Worm (Caenorhabditis elegans): ENCODE results near the gene sod-1.

sod-1 gene

ce11 chrII:6975725-6976124 lies 2.0 kb upstream of the sod-1 start:
- TF ChIP-seq nhr-10 (tag; optimal IDR thresholded peaks at IDR 0.05) = no peak
- TF ChIP-seq lsy-2 (tag; optimal IDR thresholded peaks at IDR 0.05) = peak in 1 of 2 experiments; percentile 72

DNA sequence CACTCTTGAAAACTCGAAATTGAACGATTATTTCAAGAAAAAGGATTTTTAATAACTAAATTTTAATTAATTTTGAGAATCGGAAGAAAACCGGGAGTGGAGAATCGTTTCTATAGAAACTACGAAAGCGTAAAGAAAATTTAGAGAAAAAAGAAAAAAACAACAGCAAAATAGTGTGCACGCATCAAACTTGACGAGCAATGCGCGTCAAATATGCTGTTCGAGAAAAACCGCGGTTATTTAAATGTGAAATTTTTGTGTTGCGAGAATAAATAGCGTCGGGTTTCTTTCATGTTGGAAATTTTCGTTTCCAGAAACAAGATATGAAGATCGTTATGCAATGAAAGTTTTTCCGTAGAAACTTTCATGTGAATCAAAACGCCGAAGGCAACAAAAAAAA lies 324 bp upstream of the sod-1 start:
- TF ChIP-seq ztf-11 (tag; optimal IDR thresholded peaks at IDR 0.05) = no peak
- TF ChIP-seq zag-1 (tag; optimal IDR thresholded peaks at IDR 0.05) = no peak
- peak; percentile 83 for TF ChIP-seq unc-55 (GFP tag; optimal IDR thresholded peaks at IDR 0.05)
- no peak for TF ChIP-seq aly-2 (tag; optimal IDR thresholded peaks at IDR 0.05)
- TF ChIP-seq nhr-12 (tag; optimal IDR thresholded peaks at IDR 0.05) = no peak
- TF ChIP-seq ceh-16 (tag; optimal IDR thresholded peaks at IDR 0.05) = no peak
- TF ChIP-seq mdl-1 (tag; optimal IDR thresholded peaks at IDR 0.05) = no peak
- peak; percentile 27 to 82 for TF ChIP-seq lsy-2 (tag; optimal IDR thresholded peaks at IDR 0.05)
- TF ChIP-seq unc-39 (tag; optimal IDR thresholded peaks at IDR 0.05) = no peak
- TF ChIP-seq lin-11 (tag; optimal IDR thresholded peaks at IDR 0.05) = no peak
- no peak for TF ChIP-seq nhr-77 (tag; optimal IDR thresholded peaks at IDR 0.05)
- peak; percentile 75 for TF ChIP-seq C34F6.9 (tag; optimal IDR thresholded peaks at IDR 0.05)
- TF ChIP-seq ztf-1 (GFP tag; conservative IDR thresholded peaks at IDR 0.05) = no peak
- TF ChIP-seq sem-4 (tag; optimal IDR thresholded peaks at IDR 0.05) = no peak
- no peak for TF ChIP-seq unc-62 (GFP tag; optimal IDR thresholded peaks at IDR 0.05)
- no peak for TF ChIP-seq egl-27 (tag; optimal IDR thresholded peaks at IDR 0.05)
- peak; percentile 24 for TF ChIP-seq nhr-25 (tag; optimal IDR thresholded peaks at IDR 0.05)
- TF ChIP-seq elt-1 (tag; optimal IDR thresholded peaks at IDR 0.05) = no peak
- TF ChIP-seq sma-3 (GFP tag; optimal IDR thresholded peaks at IDR 0.05) = peak; percentile 13
- no peak for TF ChIP-seq alr-1 (tag; optimal IDR thresholded peaks at IDR 0.05)
- TF ChIP-seq snpc-4 (tag; optimal IDR thresholded peaks at IDR 0.05) = peak; percentile 40
- no peak for TF ChIP-seq ama-1 (optimal IDR thresholded peaks at IDR 0.05)
- TF ChIP-seq lin-13 (GFP tag; optimal IDR thresholded peaks at IDR 0.05) = peak; percentile 43
- peak; percentile 44 for TF ChIP-seq sma-9 (GFP tag; optimal IDR thresholded peaks at IDR 0.05)
- TF ChIP-seq sma-9 (tag; optimal IDR thresholded peaks at IDR 0.05) = no peak
- peak; percentile 43 for TF ChIP-seq crh-2 (tag; optimal IDR thresholded peaks at IDR 0.05)
- TF ChIP-seq nhr-10 (tag; optimal IDR thresholded peaks at IDR 0.05) = no peak
- TF ChIP-seq fos-1 (tag; optimal IDR thresholded peaks at IDR 0.05) = no peak
- peak; percentile 38 for TF ChIP-seq nhr-129 (tag; optimal IDR thresholded peaks at IDR 0.05)
- no peak for TF ChIP-seq nhr-237 (tag; optimal IDR thresholded peaks at IDR 0.05)
- no peak for TF ChIP-seq Y55F3AM.14 (GFP tag; optimal IDR thresholded peaks at IDR 0.05)
- no peak for TF ChIP-seq nhr-6 (tag; optimal IDR thresholded peaks at IDR 0.05)
- TF ChIP-seq nhr-11 (tag; optimal IDR thresholded peaks at IDR 0.05) = no peak
- TF ChIP-seq skn-1 (tag; optimal IDR thresholded peaks at IDR 0.05) = no peak
- TF ChIP-seq mbf-1 (tag; optimal IDR thresholded peaks at IDR 0.05) = no peak
- TF ChIP-seq gmeb-1 (tag; optimal IDR thresholded peaks at IDR 0.05) = peak; percentile 92
- no peak for TF ChIP-seq dmd-4 (tag; optimal IDR thresholded peaks at IDR 0.05)

ce11 chrII:6972185-6972737 lies 1.4 kb downstream of the sod-1 start, which contains the start of gene art-1:
art-1 (minus strand) TSS chrII:6972235.
- TF ChIP-seq gmeb-1 (tag; optimal IDR thresholded peaks at IDR 0.05) (no peak), lin-13 (GFP tag; optimal IDR thresholded peaks at IDR 0.05) (peak; percentile 7)

- TF ChIP-seq nhr-129 (tag; optimal IDR thresholded peaks at IDR 0.05) (no peak), sma-3 (GFP tag; optimal IDR thresholded peaks at IDR 0.05) (no peak), skn-1 (tag; optimal IDR thresholded peaks at IDR 0.05) (no peak), dmd-4 (tag; optimal IDR thresholded peaks at IDR 0.05) (no peak), aly-2 (tag; optimal IDR thresholded peaks at IDR 0.05) (no peak), nhr-77 (tag; optimal IDR thresholded peaks at IDR 0.05) (no peak), unc-39 (tag; optimal IDR thresholded peaks at IDR 0.05) (no peak), mdl-1 (tag; optimal IDR thresholded peaks at IDR 0.05) (no peak), Y55F3AM.14 (GFP tag; optimal IDR thresholded peaks at IDR 0.05) (no peak), snpc-4 (tag; optimal IDR thresholded peaks at IDR 0.05) (no peak), unc-55 (GFP tag; optimal IDR thresholded peaks at IDR 0.05) (no peak), egl-27 (tag; optimal IDR thresholded peaks at IDR 0.05) (no peak), ceh-82 (tag; optimal IDR thresholded peaks at IDR 0.05) (no peak), ama-1 (optimal IDR thresholded peaks at IDR 0.05) (no peak), mab-5 (tag; optimal IDR thresholded peaks at IDR 0.05) (no peak), nhr-12 (tag; optimal IDR thresholded peaks at IDR 0.05) (no peak), lin-39 (tag; optimal IDR thresholded peaks at IDR 0.05) (no peak), nhr-237 (tag; optimal IDR thresholded peaks at IDR 0.05) (no peak), blmp-1 (tag; optimal IDR thresholded peaks at IDR 0.05; ENCODE audit: insufficient read depth) (no peak), lin-11 (tag; optimal IDR thresholded peaks at IDR 0.05) (no peak)
Observed at ce11 chrII:6970515-6970914, 3.2 kb downstream of the sod-1 start, which contains the start of gene C15F1.5. C15F1.5 (minus strand) TSS chrII:6970615.

All from whole organism, L2 larva.